Worm (Caenorhabditis elegans) whole organism, L4 larva: Measurements from ENCODE around the gene scl-20.
A peak's percentile ranks its signal among the peaks of the same experiment; 100 is the strongest.

Experiments
- tag-97 ChIP-seq: fragments of 200-800 bp; sonication (Bioruptor generic); IDR thresholded peaks from 2 replicates; pipeline ENCODE4 v1.3.6; 2022; ENCODE audit warnings: missing genetic modification characterization, missing compliant biosample characterization
- unc-62 ChIP-seq, 3 experiments: fragments of 150-350 bp in 1 of 3; sonication (generic microtip); optimal IDR thresholded peaks in 2 of 3; peaks in 1 of 3; 1 replicate in 1 of 3; 2 replicates in 2 of 3; lab custom pipeline; 2014 to 2017; ENCODE audit warnings: missing biosample characterization in 3 of 3, missing genetic modification characterization in 3 of 3, missing genetic modification reagents in 3 of 3, missing genotype in 1 of 3

The scl-20 gene

DNA sequence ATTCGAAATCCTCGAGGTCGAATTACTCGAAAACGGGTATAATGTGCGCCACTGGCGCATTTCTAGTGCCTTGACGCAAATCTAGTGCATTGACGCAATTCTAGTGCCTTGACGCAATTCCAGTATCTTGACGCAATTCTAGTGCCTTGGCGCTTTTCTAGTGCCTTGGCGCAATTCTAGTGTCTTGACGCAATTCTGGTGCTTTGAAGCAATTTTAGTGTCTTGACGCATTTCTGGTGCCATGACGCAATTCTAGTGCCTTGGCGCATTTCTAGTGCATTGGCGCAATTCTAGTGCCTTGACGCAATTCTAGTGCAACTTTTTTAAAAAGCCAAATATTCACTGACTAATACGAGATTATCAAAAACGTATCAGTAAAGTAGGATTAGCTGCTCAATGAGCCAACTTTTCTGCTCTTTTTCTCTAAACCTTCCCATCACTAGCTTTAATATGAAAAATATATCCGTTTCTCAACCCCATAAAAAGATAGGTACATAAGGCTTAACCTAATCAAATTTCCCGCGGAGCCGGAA lies 49.8 kb downstream of the scl-20 start, which contains the start of gene Y69H2.17:
TSS of gene Y69H2.17 (plus strand) at position 483 of the 533 bp plus-strand sequence.
- peak in 1 of 2 experiments; percentile 30 for TF ChIP-seq unc-62 (GFP tag; optimal IDR thresholded peaks at IDR 0.05 in 1 of 2; lab: Kevin White, UChicago)
- no peak for TF ChIP-seq unc-62 (tag; optimal IDR thresholded peaks at IDR 0.05; lab: Kevin White, UChicago)
- no peak for TF ChIP-seq tag-97 (GFP tag; lab: Robert Waterston, UW)
